Fruit fly (Drosophila melanogaster) Kc167 (cell line): ENCODE results near the gene CG6527.

Source experiments
- h ChIP-seq: fragments of >200 bp; optimal IDR thresholded peaks from 3 replicates; lab custom pipeline; 2018; ENCODE audit warnings: missing external identifiers
- insv ChIP-seq: fragments of >200 bp; optimal IDR thresholded peaks from 3 replicates; lab custom pipeline; 2018; ENCODE audit warnings: missing external identifiers
- psq ChIP-seq: fragments of >200 bp; optimal IDR thresholded peaks from 2 replicates; lab custom pipeline; 2017; ENCODE audit warnings: missing external identifiers
- ttk ChIP-seq: sonication (Bioruptor generic); optimal IDR thresholded peaks from 2 replicates; lab custom pipeline; 2017; ENCODE audit warnings: missing external identifiers

- TF ChIP-seq ttk (lab: Kevin White, UChicago) (no peak), h (no peak), psq (no peak), insv (lab: Kevin White, UChicago) (no peak)
Observed at dm6 chr3L:10513412-10513811, 45.5 kb downstream of the CG6527 start.
